Worm (Caenorhabditis elegans) whole organism, young adult: ENCODE data around the gene C47E8.4.
A peak's percentile ranks its signal among the peaks of the same experiment; 100 is the strongest.

ENCODE experiments used
- B0336.3 ChIP-seq: fragments of 200-800 bp; sonication (Bioruptor generic); IDR thresholded peaks from 2 replicates; pipeline ENCODE4 v1.3.6; 2022; ENCODE audit warnings: missing genetic modification characterization, missing compliant biosample characterization
- C17E4.6 ChIP-seq: fragments of 200-800 bp; sonication (Bioruptor generic); IDR thresholded peaks from 2 replicates; pipeline ENCODE4 v1.3.6; 2022; ENCODE audit warnings: missing genetic modification reagents, missing genetic modification characterization, missing compliant biosample characterization
- D2030.7 ChIP-seq: fragments of 200-800 bp; sonication (Bioruptor generic); IDR thresholded peaks from 2 replicates; pipeline ENCODE4 v1.3.6; 2022; ENCODE audit warnings: missing genetic modification reagents, missing genetic modification characterization, missing compliant biosample characterization
- F23B12.7 ChIP-seq: sonication (generic microtip); optimal IDR thresholded peaks from 2 replicates; lab custom pipeline; 2017; ENCODE audit warnings: missing genetic modification characterization, mild to moderate bottlenecking, missing compliant biosample characterization, antibody characterized with exemption, moderate library complexity; ENCODE audit not compliant: insufficient read depth
- F49E8.2 ChIP-seq: sonication (generic microtip); optimal IDR thresholded peaks from 3 replicates; lab custom pipeline; 2017; ENCODE audit warnings: missing genetic modification characterization, mild to moderate bottlenecking, missing compliant biosample characterization, antibody characterized with exemption, moderate library complexity; ENCODE audit not compliant: insufficient read depth
- K11D2.4 ChIP-seq: fragments of 200-800 bp; sonication (Bioruptor generic); IDR thresholded peaks from 2 replicates; pipeline ENCODE4 v1.3.6; 2022; ENCODE audit warnings: missing genetic modification reagents, missing genetic modification characterization, missing compliant biosample characterization
- Y79H2A.3 ChIP-seq: fragments of 200-800 bp; sonication (Bioruptor generic); conservative IDR thresholded peaks from 2 replicates; pipeline ENCODE4 v1.3.6; 2022; ENCODE audit warnings: missing genetic modification reagents, missing genetic modification characterization, missing compliant biosample characterization
- akir-1 ChIP-seq: fragments of 200-800 bp; sonication (Bioruptor generic); optimal IDR thresholded peaks from 2 replicates; lab custom pipeline; 2018; ENCODE audit warnings: mild to moderate bottlenecking, missing genetic modification characterization, moderate library complexity, missing compliant biosample characterization
- ama-1 ChIP-seq, 3 experiments: fragments of 150-350 bp in 1 of 3; sonication (generic microtip) in 2 of 3; optimal IDR thresholded peaks; 2 replicates each; lab custom pipeline; 2014 to 2018; ENCODE audit warnings: missing biosample characterization in 2 of 3, missing genetic modification characterization in 2 of 3, missing genetic modification reagents in 2 of 3
- attf-5 ChIP-seq: fragments of 200-800 bp; sonication (Bioruptor generic); optimal IDR thresholded peaks from 2 replicates; lab custom pipeline; 2018; ENCODE audit warnings: mild to moderate bottlenecking, missing genetic modification characterization, missing compliant biosample characterization
- attf-6 ChIP-seq: fragments of 200-800 bp; sonication (Bioruptor generic); IDR thresholded peaks from 2 replicates; pipeline ENCODE4 v1.3.6; 2022; ENCODE audit warnings: missing genetic modification reagents, missing genetic modification characterization, missing compliant biosample characterization
- cebp-1 ChIP-seq, 2 experiments: fragments of 200-800 bp in 1 of 2; sonication (Bioruptor generic) in 1 of 2; sonication (generic microtip) in 1 of 2; IDR thresholded peaks in 1 of 2; optimal IDR thresholded peaks in 1 of 2; 2 replicates each; pipeline versions ENCODE4 v1.3.6 to Lab custom; 2017 to 2022; ENCODE audit warnings: missing compliant biosample characterization in 2 of 2, missing genetic modification characterization in 2 of 2, mild to moderate bottlenecking in 1 of 2, missing genetic modification reagents in 1 of 2, moderate library complexity in 1 of 2
- chd-7 ChIP-seq: sonication (generic microtip); optimal IDR thresholded peaks from 2 replicates; lab custom pipeline; 2016; ENCODE audit warnings: mild to moderate bottlenecking, missing genetic modification characterization, moderate library complexity, missing compliant biosample characterization
- die-1 ChIP-seq: sonication (generic microtip); optimal IDR thresholded peaks from 2 replicates; lab custom pipeline; 2016; ENCODE audit warnings: missing genotype, mild to moderate bottlenecking, missing genetic modification characterization, missing compliant biosample characterization
- dpff-1 ChIP-seq: sonication (generic microtip); optimal IDR thresholded peaks from 2 replicates; lab custom pipeline; 2017; ENCODE audit warnings: mild to moderate bottlenecking, missing genetic modification characterization, missing compliant biosample characterization
- dpl-1 ChIP-seq: fragments of 150-350 bp; optimal IDR thresholded peaks from 2 replicates; lab custom pipeline; 2014; ENCODE audit warnings: missing biosample characterization, missing genetic modification reagents, missing genetic modification characterization
- efl-1 ChIP-seq: fragments of 150-350 bp; optimal IDR thresholded peaks from 2 replicates; lab custom pipeline; 2014; ENCODE audit warnings: missing biosample characterization, missing genetic modification reagents, missing genetic modification characterization
- egrh-3 ChIP-seq: fragments of 200-800 bp; sonication (Bioruptor generic); IDR thresholded peaks from 2 replicates; pipeline ENCODE4 v1.3.6; 2022; ENCODE audit warnings: missing genetic modification reagents, missing genetic modification characterization, missing compliant biosample characterization
- ekl-4 ChIP-seq: fragments of 200-800 bp; sonication (Bioruptor generic); IDR thresholded peaks from 2 replicates; pipeline ENCODE4 v1.3.6; 2022; ENCODE audit warnings: missing genetic modification reagents, missing genetic modification characterization, missing compliant biosample characterization
- gei-17 ChIP-seq: fragments of 200-800 bp; sonication (Bioruptor generic); optimal IDR thresholded peaks from 2 replicates; lab custom pipeline; 2018; ENCODE audit warnings: mild to moderate bottlenecking, missing genetic modification characterization, missing compliant biosample characterization
- hmg-1.2 ChIP-seq: fragments of 200-800 bp; sonication (Bioruptor generic); IDR thresholded peaks from 2 replicates; pipeline ENCODE4 v1.3.6; 2022; ENCODE audit warnings: missing genetic modification reagents, missing genetic modification characterization, missing compliant biosample characterization
- hmg-20 ChIP-seq: fragments of 200-800 bp; sonication (Bioruptor generic); IDR thresholded peaks from 2 replicates; pipeline ENCODE4 v1.3.6; 2022; ENCODE audit warnings: missing genetic modification reagents, missing genetic modification characterization, missing compliant biosample characterization
- hsf-1 ChIP-seq: fragments of 200-800 bp; sonication (Bioruptor generic); IDR thresholded peaks from 2 replicates; pipeline ENCODE4 v1.3.6; 2022; ENCODE audit warnings: missing genetic modification reagents, missing genetic modification characterization, missing compliant biosample characterization
- lir-1 ChIP-seq: fragments of 200-800 bp; sonication (Bioruptor generic); conservative IDR thresholded peaks from 2 replicates; pipeline ENCODE4 v1.3.6; 2022; ENCODE audit warnings: missing genetic modification reagents, missing genetic modification characterization, missing compliant biosample characterization
- madf-3 ChIP-seq: fragments of 200-800 bp; sonication (Bioruptor generic); IDR thresholded peaks from 2 replicates; pipeline ENCODE4 v1.3.6; 2022; ENCODE audit warnings: missing genetic modification reagents, missing genetic modification characterization, missing compliant biosample characterization
- madf-8 ChIP-seq: fragments of 200-800 bp; sonication (Bioruptor generic); conservative IDR thresholded peaks from 2 replicates; pipeline ENCODE4 v1.3.6; 2022; ENCODE audit warnings: missing genetic modification reagents, missing genetic modification characterization, missing compliant biosample characterization
- mcd-1 ChIP-seq: fragments of 200-800 bp; sonication (Bioruptor generic); IDR thresholded peaks from 2 replicates; pipeline ENCODE4 v1.3.6; 2022; ENCODE audit warnings: missing genetic modification reagents, missing genetic modification characterization, missing compliant biosample characterization
- nhr-27 ChIP-seq: fragments of 200-800 bp; sonication (Bioruptor generic); optimal IDR thresholded peaks from 2 replicates; lab custom pipeline; 2018; ENCODE audit warnings: mild to moderate bottlenecking, missing genetic modification characterization, moderate library complexity, missing compliant biosample characterization
- nhr-80 ChIP-seq: sonication (generic microtip); optimal IDR thresholded peaks from 2 replicates; lab custom pipeline; 2016; ENCODE audit warnings: missing genetic modification characterization, missing compliant biosample characterization
- pbrm-1 ChIP-seq: fragments of 200-800 bp; sonication (Bioruptor generic); IDR thresholded peaks from 2 replicates; pipeline ENCODE4 v1.3.6; 2022; ENCODE audit warnings: missing genetic modification reagents, missing genetic modification characterization, missing compliant biosample characterization
- pha-4 ChIP-seq: fragments of 150-350 bp; sonication (generic microtip); optimal IDR thresholded peaks from 2 replicates; lab custom pipeline; 2014; ENCODE audit warnings: missing biosample characterization, missing genetic modification reagents, missing genetic modification characterization
- rcor-1 ChIP-seq: fragments of 200-800 bp; sonication (Bioruptor generic); IDR thresholded peaks from 2 replicates; pipeline ENCODE4 v1.3.6; 2022; ENCODE audit warnings: missing genetic modification reagents, missing genetic modification characterization, missing compliant biosample characterization
- somi-1 ChIP-seq: fragments of 200-800 bp; sonication (Bioruptor generic); optimal IDR thresholded peaks from 2 replicates; lab custom pipeline; 2018; ENCODE audit warnings: mild to moderate bottlenecking, missing genetic modification characterization, missing compliant biosample characterization
- sptf-2 ChIP-seq: fragments of 200-800 bp; sonication (Bioruptor generic); optimal IDR thresholded peaks from 2 replicates; lab custom pipeline; 2018; ENCODE audit warnings: mild to moderate bottlenecking, missing genetic modification characterization, missing compliant biosample characterization
- tbp1 ChIP-seq: fragments of 200-800 bp; sonication (Bioruptor generic); optimal IDR thresholded peaks from 2 replicates; lab custom pipeline; 2018; ENCODE audit warnings: mild to moderate bottlenecking, missing genetic modification characterization, missing compliant biosample characterization
- unc-130 ChIP-seq: sonication (generic microtip); optimal IDR thresholded peaks from 2 replicates; lab custom pipeline; 2016; ENCODE audit warnings: missing genetic modification reagents, missing genetic modification characterization, missing compliant biosample characterization
- unc-62 ChIP-seq: fragments of 150-350 bp; optimal IDR thresholded peaks from 2 replicates; lab custom pipeline; 2014; ENCODE audit warnings: missing biosample characterization, missing genetic modification reagents, missing genetic modification characterization
- zfh-2 ChIP-seq: fragments of 200-800 bp; sonication (Bioruptor generic); conservative IDR thresholded peaks from 2 replicates; pipeline ENCODE4 v1.3.6; 2022; ENCODE audit warnings: missing genetic modification reagents, missing genetic modification characterization, missing compliant biosample characterization
- ztf-18 ChIP-seq: sonication (generic microtip); optimal IDR thresholded peaks from 2 replicates; lab custom pipeline; 2016; ENCODE audit warnings: missing genotype, mild to moderate bottlenecking, missing genetic modification characterization, missing compliant biosample characterization
- ztf-26 ChIP-seq: sonication (generic microtip); optimal IDR thresholded peaks from 2 replicates; lab custom pipeline; 2017; ENCODE audit warnings: missing genetic modification characterization, missing compliant biosample characterization
- ztf-28 ChIP-seq: fragments of 200-800 bp; sonication (Bioruptor generic); IDR thresholded peaks from 2 replicates; pipeline ENCODE4 v1.3.6; 2022; ENCODE audit warnings: missing genetic modification reagents, missing genetic modification characterization, missing compliant biosample characterization
- ztf-6 ChIP-seq: fragments of 200-800 bp; sonication (Bioruptor generic); IDR thresholded peaks from 2 replicates; pipeline ENCODE4 v1.3.6; 2022; ENCODE audit warnings: missing genetic modification reagents, missing genetic modification characterization, missing compliant biosample characterization

C47E8.4 gene

ce11 chrV:14696604-14697307, 11.5 kb upstream of the C47E8.4 start, which contains the start of gene unc-112 (continued):
- TF ChIP-seq lir-1 (GFP tag; lab: Robert Waterston, UW), result no peak
- 0 out of 2 replicates have a peak, but pooled peaks have one; percentile 18 for TF ChIP-seq hsf-1 (GFP tag; lab: Robert Waterston, UW)
- TF ChIP-seq egrh-3 (GFP tag; lab: Robert Waterston, UW), result peak; percentile 51; the same call in 1 of the 2 replicates
- TF ChIP-seq hmg-20, result peak; percentile 59; the same call in 1 of the 2 replicates
- no peak for TF ChIP-seq attf-6 (GFP tag; lab: Robert Waterston, UW)
- peak; percentile 96 for TF ChIP-seq nhr-80 (tag; lab: Kevin White, UChicago)
- peak; percentile 25 for TF ChIP-seq somi-1
- TF ChIP-seq pbrm-1, result 0 out of 2 replicates have a peak, but pooled peaks have one; percentile 24
- peak; percentile 32 for TF ChIP-seq tbp1
- peak; percentile 37; the same call in 1 of the 2 replicates for TF ChIP-seq rcor-1
- TF ChIP-seq ztf-26 (tag; lab: Kevin White, UChicago), result peak; percentile 28
- 0 out of 2 replicates have a peak, but pooled peaks have one; percentile 20 for TF ChIP-seq C17E4.6
- no peak for TF ChIP-seq ztf-6 (GFP tag; lab: Robert Waterston, UW)
- TF ChIP-seq zfh-2, result peak; percentile 97
- peak; percentile 61; the same call in 1 of the 2 replicates for TF ChIP-seq B0336.3
- peak; percentile 80 for TF ChIP-seq attf-5 (GFP tag; lab: Kevin White, UChicago)
- TF ChIP-seq cebp-1 (GFP tag; IDR thresholded peaks at IDR 0.05; lab: Robert Waterston, UW), result no peak
- TF ChIP-seq cebp-1 (tag; optimal IDR thresholded peaks at IDR 0.05; lab: Kevin White, UChicago), result peak; percentile 73
- TF ChIP-seq K11D2.4, result 0 out of 2 replicates have a peak, but pooled peaks have one; percentile 26
- TF ChIP-seq mcd-1 (GFP tag; lab: Robert Waterston, UW), result peak; percentile 76
- peak; percentile 48 for TF ChIP-seq ztf-18 (tag; lab: Kevin White, UChicago)
- TF ChIP-seq madf-3 (GFP tag; lab: Robert Waterston, UW), result 0 out of 2 replicates have a peak, but pooled peaks have one; percentile 12
- no peak for TF ChIP-seq gei-17
- TF ChIP-seq F23B12.7 (tag; lab: Kevin White, UChicago), result peak; percentile 81
- peak; percentile 15 for TF ChIP-seq efl-1 (GFP tag; lab: Kevin White, UChicago)

ce11 chrV:14695713-14696112, 10.4 kb upstream of the C47E8.4 start:
- no peak for TF ChIP-seq sptf-2 (GFP tag; lab: Kevin White, UChicago)
- TF ChIP-seq pha-4, result no peak
- no peak for TF ChIP-seq dpl-1 (GFP tag; lab: Kevin White, UChicago)
- no peak for TF ChIP-seq cebp-1 (GFP tag; IDR thresholded peaks at IDR 0.05; lab: Robert Waterston, UW)
- peak; percentile 57 for TF ChIP-seq cebp-1 (tag; optimal IDR thresholded peaks at IDR 0.05; lab: Kevin White, UChicago)
- TF ChIP-seq, all 124 proteins: peak for 1

- no peak for TF ChIP-seq ztf-28
- TF ChIP-seq sptf-2 (GFP tag; lab: Kevin White, UChicago), result no peak
- TF ChIP-seq hmg-20, result no peak
- TF ChIP-seq ztf-26 (tag; lab: Kevin White, UChicago), result no peak
- TF ChIP-seq dpff-1 (tag; lab: Kevin White, UChicago), result no peak
- no peak for TF ChIP-seq Y79H2A.3 (GFP tag; lab: Robert Waterston, UW)
- no peak for TF ChIP-seq F49E8.2
- TF ChIP-seq nhr-27 (tag; lab: Kevin White, UChicago), result no peak
- no peak for TF ChIP-seq unc-62 (GFP tag; lab: Kevin White, UChicago)
- TF ChIP-seq hsf-1 (GFP tag; lab: Robert Waterston, UW), result peak; percentile 73
- peak; percentile 48 for TF ChIP-seq die-1
- TF ChIP-seq lir-1 (GFP tag; lab: Robert Waterston, UW), result no peak
- TF ChIP-seq akir-1 (GFP tag; lab: Kevin White, UChicago), result no peak
- peak; percentile 23; the same call in 1 of the 2 replicates for TF ChIP-seq ekl-4 (GFP tag; lab: Robert Waterston, UW)
- TF ChIP-seq chd-7 (tag; lab: Kevin White, UChicago), result no peak
- no peak for TF ChIP-seq ama-1 (optimal IDR thresholded peaks at IDR 0.05; lab: Kevin White, UChicago)
- TF ChIP-seq ama-1 (GFP tag; optimal IDR thresholded peaks at IDR 0.05; lab: Kevin White, UChicago), result peak in 1 of 2 experiments; percentile 51
- TF ChIP-seq madf-8 (GFP tag; lab: Robert Waterston, UW), result peak; percentile 66
- peak; percentile 8 for TF ChIP-seq unc-130 (GFP tag; lab: Kevin White, UChicago)
- TF ChIP-seq D2030.7 (GFP tag; lab: Robert Waterston, UW), result peak; percentile 63
- TF ChIP-seq hmg-1.2 (GFP tag; lab: Robert Waterston, UW), result peak; percentile 52
- TF ChIP-seq K11D2.4, result no peak
Observed at ce11 chrV:14689060-14689750, 3.9 kb upstream of the C47E8.4 start, which contains the start of gene gasr-8. TSS of gene gasr-8 (plus strand) at chrV:14689110.
